Worm (Caenorhabditis elegans): ENCODE results near the gene ser-2.

The ser-2 gene

ce11 chrX:15278593-15278992, 24.2 kb downstream of the ser-2 start:
- no peak for TF ChIP-seq ztf-1 (GFP tag; conservative IDR thresholded peaks at IDR 0.05)
- TF ChIP-seq snpc-4 (tag; optimal IDR thresholded peaks at IDR 0.05) = peak; percentile 84
- no peak for TF ChIP-seq lsy-2 (tag; optimal IDR thresholded peaks at IDR 0.05)

DNA sequence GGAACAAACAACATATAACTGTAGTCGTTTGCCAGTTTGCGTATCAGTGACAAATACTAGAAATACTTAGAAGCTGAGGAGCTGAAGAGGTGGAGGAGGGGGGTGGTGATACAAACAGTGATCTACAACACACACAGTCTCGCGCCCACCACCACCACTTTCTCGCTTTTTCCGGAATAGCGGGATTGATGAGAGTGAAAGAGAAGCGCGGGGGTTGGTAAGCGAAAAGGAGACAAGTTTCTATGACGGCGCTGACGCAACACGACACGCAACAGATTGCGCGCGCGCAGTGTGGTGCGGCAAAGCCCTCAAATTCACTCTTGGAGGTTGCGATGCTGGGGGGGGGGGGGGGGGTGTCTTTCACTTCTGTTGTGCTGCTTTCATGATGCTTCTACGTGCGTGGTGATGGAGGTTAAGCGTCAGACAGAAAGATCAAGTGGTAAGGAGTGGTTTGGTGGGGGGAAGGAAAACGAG, 25.0 kb downstream of the ser-2 start, which contains the start of gene kin-20:
Gene kin-20 (minus strand): TSS at position 51 of the 474 bp plus-strand sequence.
- TF ChIP-seq nhr-77 (tag; optimal IDR thresholded peaks at IDR 0.05) (no peak), sma-3 (GFP tag; optimal IDR thresholded peaks at IDR 0.05) (no peak), blmp-1 (tag; optimal IDR thresholded peaks at IDR 0.05; ENCODE audit: insufficient read depth) (peak; percentile 43), F13H6.1 (tag; optimal IDR thresholded peaks at IDR 0.05) (peak; percentile 38), nhr-25 (tag; optimal IDR thresholded peaks at IDR 0.05) (peak; percentile 42)

DNA sequence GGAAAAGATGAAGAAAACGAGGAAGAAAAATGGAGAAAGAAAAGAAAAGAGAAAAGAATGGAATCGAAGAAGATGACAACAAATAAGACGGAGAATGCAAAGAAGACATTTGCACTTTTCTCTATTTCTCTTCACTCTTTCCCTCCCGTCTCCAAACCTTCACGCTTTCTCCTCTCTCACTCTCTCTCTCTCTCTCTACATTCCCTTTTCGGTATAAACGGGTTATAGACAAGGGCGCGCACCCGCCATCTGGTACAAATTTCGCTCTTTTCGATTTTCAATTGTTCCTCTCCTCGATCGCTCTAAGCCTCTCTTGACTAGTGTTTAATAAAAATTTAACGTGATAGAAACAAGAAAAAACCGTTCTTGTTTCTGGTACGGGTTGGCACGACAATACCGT, 26.0 kb downstream of the ser-2 start:
- TF ChIP-seq egl-27 (tag; optimal IDR thresholded peaks at IDR 0.05) (peak; percentile 87), mab-5 (tag; optimal IDR thresholded peaks at IDR 0.05) (peak; percentile 70), unc-62 (GFP tag; optimal IDR thresholded peaks at IDR 0.05) (no peak), fos-1 (tag; optimal IDR thresholded peaks at IDR 0.05) (peak; percentile 53), mdl-1 (tag; optimal IDR thresholded peaks at IDR 0.05) (peak; percentile 48 to 73), nhr-25 (tag; optimal IDR thresholded peaks at IDR 0.05) (peak; percentile 92), nhr-10 (tag; optimal IDR thresholded peaks at IDR 0.05) (no peak), sem-4 (tag; optimal IDR thresholded peaks at IDR 0.05) (peak; percentile 93), sma-9 (GFP tag; optimal IDR thresholded peaks at IDR 0.05) (peak; percentile 94), sma-9 (tag; optimal IDR thresholded peaks at IDR 0.05) (no peak), blmp-1 (tag; optimal IDR thresholded peaks at IDR 0.05; ENCODE audit: insufficient read depth) (peak; percentile 100), crh-2 (tag; optimal IDR thresholded peaks at IDR 0.05) (peak; percentile 82), nhr-21 (tag; optimal IDR thresholded peaks at IDR 0.05) (peak; percentile 89), nhr-129 (tag; optimal IDR thresholded peaks at IDR 0.05) (peak; percentile 92), Y55F3AM.14 (GFP tag; optimal IDR thresholded peaks at IDR 0.05) (peak; percentile 48), nhr-11 (tag; optimal IDR thresholded peaks at IDR 0.05) (no peak), gmeb-1 (tag; optimal IDR thresholded peaks at IDR 0.05) (peak; percentile 38), ceh-16 (tag; optimal IDR thresholded peaks at IDR 0.05) (peak; percentile 51), ama-1 (optimal IDR thresholded peaks at IDR 0.05) (no peak), nhr-237 (tag; optimal IDR thresholded peaks at IDR 0.05) (no peak), nhr-6 (tag; optimal IDR thresholded peaks at IDR 0.05) (peak; percentile 81), lsy-2 (tag; optimal IDR thresholded peaks at IDR 0.05) (peak; percentile 22 to 76), unc-55 (GFP tag; optimal IDR thresholded peaks at IDR 0.05) (peak; percentile 94), lin-39 (tag; optimal IDR thresholded peaks at IDR 0.05) (no peak), sma-3 (GFP tag; optimal IDR thresholded peaks at IDR 0.05) (peak; percentile 70), lin-13 (GFP tag; optimal IDR thresholded peaks at IDR 0.05) (peak; percentile 74), F13H6.1 (tag; optimal IDR thresholded peaks at IDR 0.05) (peak; percentile 90), ztf-4 (tag; optimal IDR thresholded peaks at IDR 0.05) (peak; percentile 80), C34F6.9 (tag; optimal IDR thresholded peaks at IDR 0.05) (peak; percentile 86), zag-1 (tag; optimal IDR thresholded peaks at IDR 0.05) (peak; percentile 38), snpc-4 (tag; optimal IDR thresholded peaks at IDR 0.05) (peak; percentile 36), ztf-11 (tag; optimal IDR thresholded peaks at IDR 0.05) (no peak)

- no peak for TF ChIP-seq unc-39 (tag; optimal IDR thresholded peaks at IDR 0.05)
- no peak for TF ChIP-seq sma-3 (GFP tag; optimal IDR thresholded peaks at IDR 0.05)
- no peak for TF ChIP-seq nhr-237 (tag; optimal IDR thresholded peaks at IDR 0.05)
- no peak for TF ChIP-seq nhr-12 (tag; optimal IDR thresholded peaks at IDR 0.05)
- TF ChIP-seq elt-1 (tag; optimal IDR thresholded peaks at IDR 0.05) = no peak
- no peak for TF ChIP-seq dmd-4 (tag; optimal IDR thresholded peaks at IDR 0.05)
- no peak for TF ChIP-seq R02D3.7 (tag; optimal IDR thresholded peaks at IDR 0.05)
- TF ChIP-seq sma-9 (GFP tag; optimal IDR thresholded peaks at IDR 0.05) = peak; percentile 46
- no peak for TF ChIP-seq sma-9 (tag; optimal IDR thresholded peaks at IDR 0.05)
- no peak for TF ChIP-seq ceh-16 (tag; optimal IDR thresholded peaks at IDR 0.05)
Observed at ce11 chrX:15276241-15276640, 26.5 kb downstream of the ser-2 start.

Measured in whole organism, L2 larva.